Worm (Caenorhabditis elegans) whole organism, young adult: Measurements from ENCODE around the gene F07E5.7.

Experiments used
- C06A6.2 ChIP-seq: fragments of 200-800 bp; sonication (Bioruptor generic); conservative IDR thresholded peaks from 2 replicates; pipeline ENCODE4 v1.3.6; 2022; ENCODE audit warnings: missing genetic modification characterization, missing compliant biosample characterization
- F10E7.11 ChIP-seq: sonication (generic microtip); optimal IDR thresholded peaks from 2 replicates; lab custom pipeline; 2017; ENCODE audit warnings: mild to moderate bottlenecking, missing genetic modification characterization, moderate library complexity, missing compliant biosample characterization
- F22D6.2 ChIP-seq: sonication (generic microtip); optimal IDR thresholded peaks from 2 replicates; lab custom pipeline; 2016; ENCODE audit warnings: mild to moderate bottlenecking, missing genetic modification characterization, missing compliant biosample characterization
- T07F8.4 ChIP-seq: sonication (generic microtip); optimal IDR thresholded peaks from 2 replicates; lab custom pipeline; 2016; ENCODE audit warnings: mild to moderate bottlenecking, missing genetic modification characterization, moderate library complexity, missing compliant biosample characterization
- Y53G8AR.9 ChIP-seq: fragments of 200-800 bp; sonication (Bioruptor generic); conservative IDR thresholded peaks from 2 replicates; pipeline ENCODE4 v1.3.6; 2022; ENCODE audit warnings: missing genetic modification reagents, missing genetic modification characterization, missing compliant biosample characterization
- athp-1 ChIP-seq: sonication (generic microtip); optimal IDR thresholded peaks from 2 replicates; lab custom pipeline; 2017; ENCODE audit warnings: mild to moderate bottlenecking, missing genetic modification characterization, missing compliant biosample characterization
- attf-6 ChIP-seq: fragments of 200-800 bp; sonication (Bioruptor generic); IDR thresholded peaks from 2 replicates; pipeline ENCODE4 v1.3.6; 2022; ENCODE audit warnings: missing genetic modification reagents, missing genetic modification characterization, missing compliant biosample characterization
- bed-2 ChIP-seq: fragments of 200-800 bp; sonication (Bioruptor generic); IDR thresholded peaks from 2 replicates; pipeline ENCODE4 v1.3.6; 2022; ENCODE audit warnings: missing genetic modification reagents, missing genetic modification characterization, missing compliant biosample characterization
- ccch-3 ChIP-seq: fragments of 200-800 bp; sonication (Bioruptor generic); optimal IDR thresholded peaks from 2 replicates; lab custom pipeline; 2018; ENCODE audit warnings: mild to moderate bottlenecking, missing genetic modification characterization, missing compliant biosample characterization
- ceh-100 ChIP-seq: fragments of 200-800 bp; sonication (Bioruptor generic); IDR thresholded peaks from 2 replicates; pipeline ENCODE4 v1.3.6; 2022; ENCODE audit warnings: missing genetic modification reagents, missing genetic modification characterization, missing compliant biosample characterization
- ceh-27 ChIP-seq: fragments of 200-800 bp; sonication (Bioruptor generic); optimal IDR thresholded peaks from 2 replicates; lab custom pipeline; 2018; ENCODE audit warnings: mild to moderate bottlenecking, missing genetic modification characterization, moderate library complexity, missing compliant biosample characterization
- ceh-91 ChIP-seq: fragments of 200-800 bp; sonication (Bioruptor generic); IDR thresholded peaks from 2 replicates; pipeline ENCODE4 v1.3.6; 2022; ENCODE audit warnings: missing genetic modification reagents, missing genetic modification characterization, missing compliant biosample characterization
- chd-7 ChIP-seq: sonication (generic microtip); optimal IDR thresholded peaks from 2 replicates; lab custom pipeline; 2016; ENCODE audit warnings: mild to moderate bottlenecking, missing genetic modification characterization, moderate library complexity, missing compliant biosample characterization
- egl-44 ChIP-seq: fragments of 200-800 bp; sonication (Bioruptor generic); IDR thresholded peaks from 2 replicates; pipeline ENCODE4 v1.3.6; 2022; ENCODE audit warnings: missing genetic modification reagents, missing genetic modification characterization, missing compliant biosample characterization
- egrh-3 ChIP-seq: fragments of 200-800 bp; sonication (Bioruptor generic); IDR thresholded peaks from 2 replicates; pipeline ENCODE4 v1.3.6; 2022; ENCODE audit warnings: missing genetic modification reagents, missing genetic modification characterization, missing compliant biosample characterization
- hlh-12 ChIP-seq: sonication (generic microtip); optimal IDR thresholded peaks from 2 replicates; lab custom pipeline; 2016; ENCODE audit warnings: missing genetic modification characterization, missing compliant biosample characterization
- hrde-1 ChIP-seq: sonication (generic microtip); optimal IDR thresholded peaks from 2 replicates; lab custom pipeline; 2016; ENCODE audit warnings: missing genetic modification characterization, mild to moderate bottlenecking, missing compliant biosample characterization, moderate library complexity, missing genotype, missing genetic modification reagents, borderline replicate concordance
- lin-54 ChIP-seq: fragments of 200-800 bp; sonication (Bioruptor generic); optimal IDR thresholded peaks from 2 replicates; lab custom pipeline; 2018; ENCODE audit warnings: mild to moderate bottlenecking, missing genetic modification characterization, missing compliant biosample characterization
- madf-10 ChIP-seq: sonication (generic microtip); optimal IDR thresholded peaks from 2 replicates; lab custom pipeline; 2016; ENCODE audit warnings: mild to moderate bottlenecking, missing genetic modification characterization, missing compliant biosample characterization
- mcd-1 ChIP-seq: fragments of 200-800 bp; sonication (Bioruptor generic); IDR thresholded peaks from 2 replicates; pipeline ENCODE4 v1.3.6; 2022; ENCODE audit warnings: missing genetic modification reagents, missing genetic modification characterization, missing compliant biosample characterization
- mes-4 ChIP-seq: sonication (generic microtip); optimal IDR thresholded peaks from 2 replicates; lab custom pipeline; 2016; ENCODE audit warnings: missing genotype, missing genetic modification characterization, missing compliant biosample characterization
- mxl-1 ChIP-seq: sonication (generic microtip); optimal IDR thresholded peaks from 2 replicates; lab custom pipeline; 2016; ENCODE audit warnings: missing genetic modification characterization, missing compliant biosample characterization
- nhr-80 ChIP-seq: sonication (generic microtip); optimal IDR thresholded peaks from 2 replicates; lab custom pipeline; 2016; ENCODE audit warnings: missing genetic modification characterization, missing compliant biosample characterization
- nhr-90 ChIP-seq: sonication (generic microtip); optimal IDR thresholded peaks from 2 replicates; lab custom pipeline; 2016; ENCODE audit warnings: missing genotype, mild to moderate bottlenecking, missing genetic modification characterization, missing compliant biosample characterization
- rec-8 ChIP-seq, 2 experiments: sonication (generic microtip); optimal IDR thresholded peaks; 2 replicates each; lab custom pipeline; 2016; ENCODE audit warnings: mild to moderate bottlenecking in 2 of 2, missing genetic modification characterization in 2 of 2, missing genetic modification reagents in 2 of 2, missing genotype in 2 of 2, missing biosample characterization in 1 of 2, missing compliant biosample characterization in 1 of 2, moderate library complexity in 1 of 2
- repo-1 ChIP-seq: sonication (generic microtip); optimal IDR thresholded peaks from 2 replicates; lab custom pipeline; 2017; ENCODE audit warnings: mild to moderate bottlenecking, missing genetic modification characterization, missing compliant biosample characterization
- rpc-1 ChIP-seq, 2 experiments: fragments of 150-350 bp in 1 of 2; sonication (generic microtip) in 1 of 2; optimal IDR thresholded peaks; 2 replicates each; lab custom pipeline; 2014 to 2018; ENCODE audit warnings: missing biosample characterization in 1 of 2, missing genetic modification characterization in 1 of 2, missing genetic modification reagents in 1 of 2, missing genotype in 1 of 2
- sea-2 ChIP-seq: fragments of 200-800 bp; sonication (Bioruptor generic); IDR thresholded peaks from 2 replicates; pipeline ENCODE4 v1.3.6; 2022; ENCODE audit warnings: missing genetic modification characterization, missing compliant biosample characterization
- snpc-1.1 ChIP-seq: sonication (generic microtip); optimal IDR thresholded peaks from 2 replicates; lab custom pipeline; 2017; ENCODE audit warnings: missing genetic modification characterization, mild to moderate bottlenecking, missing compliant biosample characterization, antibody characterized with exemption, moderate library complexity, missing genotype, missing genetic modification reagents; ENCODE audit not compliant: insufficient read depth
- snpc-4 ChIP-seq, 5 experiments: fragments of 150-350 bp in 1 of 5; sonication (generic microtip) in 4 of 5; optimal IDR thresholded peaks; 2 replicates each; lab custom pipeline; 2014 to 2018; ENCODE audit warnings: missing genetic modification characterization in 5 of 5, missing biosample characterization in 3 of 5, antibody characterized with exemption in 2 of 5, mild to moderate bottlenecking in 2 of 5, missing compliant biosample characterization in 2 of 5, missing genotype in 2 of 5, moderate library complexity in 2 of 5, missing genetic modification reagents in 1 of 5
- unc-62 ChIP-seq: fragments of 150-350 bp; optimal IDR thresholded peaks from 2 replicates; lab custom pipeline; 2014; ENCODE audit warnings: missing biosample characterization, missing genetic modification reagents, missing genetic modification characterization
- xnd-1 ChIP-seq: sonication (generic microtip); optimal IDR thresholded peaks from 2 replicates; lab custom pipeline; 2016; ENCODE audit warnings: missing genotype, missing genetic modification reagents, missing genetic modification characterization, missing compliant biosample characterization
- zfh-2 ChIP-seq: fragments of 200-800 bp; sonication (Bioruptor generic); conservative IDR thresholded peaks from 2 replicates; pipeline ENCODE4 v1.3.6; 2022; ENCODE audit warnings: missing genetic modification reagents, missing genetic modification characterization, missing compliant biosample characterization
- ztf-18 ChIP-seq: sonication (generic microtip); optimal IDR thresholded peaks from 2 replicates; lab custom pipeline; 2016; ENCODE audit warnings: missing genotype, mild to moderate bottlenecking, missing genetic modification characterization, missing compliant biosample characterization

Gene F07E5.7

DNA sequence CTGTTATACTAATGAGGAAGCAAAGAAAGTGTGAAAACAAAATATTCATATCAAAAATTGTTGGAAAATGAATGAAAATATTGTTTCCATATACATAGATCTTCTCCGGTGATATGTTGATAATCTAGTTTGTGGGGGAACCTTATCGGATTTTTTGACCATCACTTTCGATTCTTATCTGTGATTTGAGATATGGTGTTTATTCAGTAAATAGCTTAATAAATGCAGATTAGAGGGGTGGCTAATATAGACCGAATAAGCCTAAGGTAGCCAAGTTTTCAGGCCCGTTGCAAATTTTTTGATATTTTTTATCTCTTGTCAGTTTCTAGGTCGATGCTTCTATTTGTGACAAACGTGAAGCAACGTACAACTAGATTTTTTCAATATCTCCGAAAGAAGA lies at the start of gene F07E5.7:
Gene F07E5.7, minus strand, starts transcription at position 101 of the 400 bp plus-strand sequence.
- no peak for TF ChIP-seq ceh-91
- no peak for TF ChIP-seq hlh-12 (tag; lab: Kevin White, UChicago)
- no peak for TF ChIP-seq sea-2 (GFP tag; lab: Robert Waterston, UW)
- TF ChIP-seq chd-7 = no peak
- no peak for TF ChIP-seq mxl-1
- TF ChIP-seq C06A6.2 (GFP tag; lab: Robert Waterston, UW) = no peak
- no peak for TF ChIP-seq zfh-2
- TF ChIP-seq lin-54 (GFP tag; lab: Kevin White, UChicago) = no peak
- no peak for TF ChIP-seq ceh-27 (GFP tag; lab: Kevin White, UChicago)
- no peak for TF ChIP-seq Y53G8AR.9 (GFP tag; lab: Robert Waterston, UW)
- TF ChIP-seq ceh-100 (GFP tag; lab: Robert Waterston, UW) = no peak

DNA sequence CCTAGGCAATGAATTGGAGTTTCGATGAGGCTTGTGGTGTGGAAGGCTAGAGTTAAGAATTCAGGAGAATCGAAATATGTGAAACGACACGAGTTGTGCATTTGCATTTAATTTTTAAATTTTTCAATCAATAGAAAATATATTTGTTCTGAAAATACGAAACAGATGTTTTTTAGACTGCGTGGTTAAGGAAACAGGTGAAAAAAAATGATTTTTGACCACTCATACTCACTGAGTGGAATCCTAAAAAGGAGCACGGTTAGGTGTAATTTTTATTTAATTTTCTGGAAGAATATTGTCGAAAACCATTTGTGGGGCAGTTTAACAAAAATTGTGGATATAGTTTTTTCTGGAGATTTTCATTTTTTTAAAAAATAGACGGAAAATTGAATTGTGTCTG lies 45.5 kb upstream of the F07E5.7 start, which contains the start of gene srh-195:
Gene srh-195, minus strand, starts transcription at position 101 of the 400 bp plus-strand sequence.
- no peak for TF ChIP-seq repo-1 (tag; lab: Kevin White, UChicago)
- no peak for TF ChIP-seq lin-54 (GFP tag; lab: Kevin White, UChicago)
- no peak for TF ChIP-seq athp-1
- no peak for TF ChIP-seq C06A6.2 (GFP tag; lab: Robert Waterston, UW)
- no peak for TF ChIP-seq ccch-3 (GFP tag; lab: Kevin White, UChicago)
- TF ChIP-seq madf-10 (tag; lab: Kevin White, UChicago) = no peak
- TF ChIP-seq nhr-90 = no peak
- TF ChIP-seq mcd-1 (GFP tag; lab: Robert Waterston, UW) = no peak
- TF ChIP-seq xnd-1 (tag; lab: Kevin White, UChicago) = no peak
- TF ChIP-seq unc-62 (GFP tag; lab: Kevin White, UChicago) = no peak
- TF ChIP-seq F22D6.2 (tag; lab: Kevin White, UChicago) = no peak
- no peak for TF ChIP-seq ztf-18 (tag; lab: Kevin White, UChicago)
- no peak for TF ChIP-seq mxl-1
- TF ChIP-seq egl-44 = no peak
- no peak for TF ChIP-seq hrde-1 (tag; lab: Kevin White, UChicago)
- no peak for TF ChIP-seq attf-6 (GFP tag; lab: Robert Waterston, UW)
- TF ChIP-seq, all 124 proteins: peak for 0

DNA sequence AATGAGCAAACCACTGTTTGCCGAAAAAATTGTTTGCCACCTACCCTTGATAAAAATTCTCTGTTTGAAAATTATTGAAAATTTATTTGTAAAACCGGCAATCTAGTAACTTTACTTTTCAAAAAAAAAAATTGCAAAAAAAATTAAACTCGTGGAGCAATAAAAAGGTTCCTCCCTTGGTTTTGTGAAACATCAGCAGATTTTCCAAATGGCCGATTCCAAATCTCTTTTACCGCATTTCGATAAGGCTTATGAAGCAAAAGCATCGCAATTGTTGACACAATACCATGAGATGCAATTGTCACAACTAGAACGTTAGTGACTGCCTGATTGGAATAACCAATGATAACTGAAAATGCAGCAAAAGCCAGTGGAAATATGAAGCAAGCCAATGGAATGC lies 43.2 kb upstream of the F07E5.7 start:
- no peak for TF ChIP-seq rpc-1 (optimal IDR thresholded peaks at IDR 0.05; lab: Kevin White, UChicago)
- TF ChIP-seq rpc-1 (tag; optimal IDR thresholded peaks at IDR 0.05; lab: Kevin White, UChicago) = no peak
- TF ChIP-seq T07F8.4 (tag; lab: Kevin White, UChicago) = no peak

DNA sequence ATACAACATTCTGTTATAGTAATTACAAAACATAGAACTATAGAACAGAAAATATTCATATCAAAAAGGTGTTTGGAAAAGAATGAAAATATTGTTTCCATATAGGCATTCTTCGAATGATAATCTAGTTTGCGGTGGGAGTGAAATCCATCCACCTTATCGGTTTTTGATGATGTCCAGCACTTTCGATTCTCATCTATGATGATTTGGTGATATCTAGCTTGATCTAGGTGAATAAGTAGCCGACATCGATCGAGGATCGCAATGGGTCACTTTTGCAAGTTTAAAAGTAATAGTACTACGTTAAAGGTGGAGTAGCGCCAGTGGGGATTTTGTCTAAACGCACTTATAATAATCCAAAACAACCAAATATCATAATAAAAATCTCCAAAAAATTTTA lies 41.6 kb upstream of the F07E5.7 start, which contains the start of gene R52.6:
Gene R52.6, minus strand, starts transcription at position 101 of the 400 bp plus-strand sequence.
- TF ChIP-seq ccch-3 (GFP tag; lab: Kevin White, UChicago) = no peak
- TF ChIP-seq rec-8 (tag; optimal IDR thresholded peaks at IDR 0.05; lab: Kevin White, UChicago) = no peak
- no peak for TF ChIP-seq snpc-1.1 (tag; lab: Kevin White, UChicago)
- TF ChIP-seq F10E7.11 (tag; lab: Kevin White, UChicago) = no peak
- TF ChIP-seq ceh-27 (GFP tag; lab: Kevin White, UChicago) = no peak
- TF ChIP-seq bed-2 = no peak
- TF ChIP-seq nhr-90 = no peak
- TF ChIP-seq nhr-80 (tag; lab: Kevin White, UChicago) = no peak
- TF ChIP-seq hlh-12 (tag; lab: Kevin White, UChicago) = no peak
- TF ChIP-seq egrh-3 = no peak
- no peak for TF ChIP-seq snpc-4 (GFP tag; optimal IDR thresholded peaks at IDR 0.05; lab: Kevin White, UChicago)
- no peak for TF ChIP-seq snpc-4 (tag; optimal IDR thresholded peaks at IDR 0.05; lab: Kevin White, UChicago)
- no peak for TF ChIP-seq mes-4 (tag; lab: Kevin White, UChicago)
- TF ChIP-seq ceh-100 (GFP tag; lab: Robert Waterston, UW) = no peak
- no peak for TF ChIP-seq unc-62 (GFP tag; lab: Kevin White, UChicago)
